Worm (Caenorhabditis elegans): ENCODE measurements around the gene F46C3.7.
"Not testable (repeated sequence)": the region's sequence is repeated elsewhere in the genome, so short reads cannot be mapped to it uniquely, and the experiment has no call there.

The F46C3.7 gene

DNA sequence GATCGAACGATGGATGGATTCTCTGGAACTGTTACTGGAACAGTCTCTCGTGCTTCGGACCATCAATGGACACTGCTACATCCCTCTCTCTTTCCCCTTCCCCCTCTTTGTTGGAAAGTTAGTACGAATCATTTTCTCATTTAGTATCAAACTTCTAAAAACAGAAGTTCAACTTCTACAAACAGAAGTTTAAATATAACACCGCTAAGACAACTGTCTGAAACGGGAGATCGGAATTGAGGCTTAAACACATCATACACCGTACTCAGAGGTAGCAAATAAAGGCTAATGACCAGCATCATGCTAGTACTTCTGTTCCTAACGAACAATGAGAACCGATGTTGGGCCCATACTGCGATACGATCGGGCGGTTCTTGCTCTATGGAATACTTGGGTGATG lies at the start of gene F46C3.7:
TSS of gene F46C3.7 (plus strand) at position 301 of the 400 bp plus-strand sequence.
- TF ChIP-seq ztf-4, nhr-20, mdl-1 (tag; optimal IDR thresholded peaks at IDR 0.05): not testable (repeated sequence)

ce11 chrX:11392924-11393323 lies 46.9 kb upstream of the F46C3.7 start, which contains the start of gene prx-12:
Gene prx-12 (plus strand): TSS chrX:11393294.
- TF ChIP-seq sptf-1 (tag; optimal IDR thresholded peaks at IDR 0.05) (no peak), vab-15 (tag; optimal IDR thresholded peaks at IDR 0.05) (no peak), elt-2 (tag; optimal IDR thresholded peaks at IDR 0.05) (peak; percentile 35), C16A3.4 (tag; optimal IDR thresholded peaks at IDR 0.05) (no peak), zag-1 (tag; optimal IDR thresholded peaks at IDR 0.05) (no peak), lin-14 (GFP tag; optimal IDR thresholded peaks at IDR 0.05) (peak; percentile 6), xbp-1 (tag; optimal IDR thresholded peaks at IDR 0.05) (no peak), unc-30 (tag; optimal IDR thresholded peaks at IDR 0.05) (no peak), nhr-11 (tag; optimal IDR thresholded peaks at IDR 0.05) (no peak), elt-3 (tag; optimal IDR thresholded peaks at IDR 0.05) (peak in 3 of 6 experiments; percentile 39 to 83 (median 43)), zip-4 (GFP tag; optimal IDR thresholded peaks at IDR 0.05) (no peak), ces-1 (GFP tag; optimal IDR thresholded peaks at IDR 0.05) (no peak), blmp-1 (tag; optimal IDR thresholded peaks at IDR 0.05) (peak; percentile 25), ztf-4 (tag; optimal IDR thresholded peaks at IDR 0.05) (no peak), nhr-20 (tag; optimal IDR thresholded peaks at IDR 0.05) (peak; percentile 45), nhr-84 (tag; optimal IDR thresholded peaks at IDR 0.05) (no peak)

DNA sequence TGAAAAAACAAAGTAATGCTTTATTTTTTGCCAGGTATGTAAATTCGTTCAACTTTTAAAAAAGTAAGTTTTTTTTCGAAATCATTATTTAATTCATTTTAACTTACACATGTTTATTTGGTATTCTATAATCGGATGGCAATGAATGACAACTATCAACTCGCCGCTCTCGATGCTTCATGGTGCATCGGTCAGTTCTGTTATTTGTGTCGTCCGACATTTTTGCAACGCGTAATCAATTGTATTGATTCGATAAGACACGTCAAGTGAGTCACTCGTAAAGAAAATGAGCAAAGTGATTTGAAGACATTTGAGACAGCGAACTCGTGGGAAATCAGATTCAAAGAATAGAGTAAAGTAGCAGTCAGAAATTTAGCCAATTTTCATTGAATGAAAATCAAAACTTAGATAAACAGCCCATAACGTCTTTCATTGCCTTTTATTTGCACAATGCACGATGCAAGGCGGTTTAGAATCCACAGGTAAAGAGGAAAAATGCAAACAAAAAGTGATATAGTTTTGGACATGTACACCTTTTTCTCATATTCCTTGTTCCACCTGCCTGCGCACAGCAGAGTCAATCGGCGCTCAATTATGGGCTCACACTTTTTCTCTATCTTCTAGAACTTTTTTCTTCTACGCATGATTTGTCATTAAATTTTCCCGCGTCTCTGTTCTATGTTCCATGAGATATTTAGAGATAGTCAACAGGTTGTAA lies 39.2 kb upstream of the F46C3.7 start:
- TF ChIP-seq nhr-20 (tag; optimal IDR thresholded peaks at IDR 0.05) (no peak), elt-2 (tag; optimal IDR thresholded peaks at IDR 0.05) (peak; percentile 46)

- TF ChIP-seq lin-14 (GFP tag; optimal IDR thresholded peaks at IDR 0.05) (peak; percentile 55), ztf-4 (tag; optimal IDR thresholded peaks at IDR 0.05) (no peak), fkh-10 (GFP tag; optimal IDR thresholded peaks at IDR 0.05) (peak; percentile 39), efl-1 (optimal IDR thresholded peaks at IDR 0.05) (no peak), efl-1 (GFP tag; optimal IDR thresholded peaks at IDR 0.05 in 1 of 2) (peak in 1 of 2 experiments; percentile 25)
Observed at ce11 chrX:11405908-11406307, 33.9 kb upstream of the F46C3.7 start, which contains the start of gene slo-2. Gene slo-2 (minus strand): TSS chrX:11405931.

ce11 chrX:11406784-11407183 lies 33.1 kb upstream of the F46C3.7 start:
- TF ChIP-seq tbx-2 (tag; optimal IDR thresholded peaks at IDR 0.05) (no peak), nhr-12 (tag; optimal IDR thresholded peaks at IDR 0.05) (no peak), C04F5.9 (tag; optimal IDR thresholded peaks at IDR 0.05) (no peak), hlh-4 (tag; optimal IDR thresholded peaks at IDR 0.05) (no peak), fkh-4 (tag; optimal IDR thresholded peaks at IDR 0.05; ENCODE audit: borderline replicate concordance) (no peak), nhr-85 (tag) (no peak), pqm-1 (tag; optimal IDR thresholded peaks at IDR 0.05) (no peak), unc-130 (tag; optimal IDR thresholded peaks at IDR 0.05) (no peak), rnt-1 (tag; optimal IDR thresholded peaks at IDR 0.05) (no peak), isw-1 (GFP tag; IDR thresholded peaks at IDR 0.05) (no peak), fkh-8 (tag; optimal IDR thresholded peaks at IDR 0.05) (no peak), ama-1 (optimal IDR thresholded peaks at IDR 0.05) (no peak), nhr-11 (tag; optimal IDR thresholded peaks at IDR 0.05) (no peak), ceh-88 (GFP tag; IDR thresholded peaks at IDR 0.05) (no peak), ceh-8 (GFP tag; optimal IDR thresholded peaks at IDR 0.05) (no peak), nhr-28 (tag; optimal IDR thresholded peaks at IDR 0.05) (no peak)

All from whole organism, L1 larva.